Worm (Caenorhabditis elegans) whole organism, L4/young adult: ENCODE results near the gene rpl-29.

Experiments used
- W03F9.2 ChIP-seq: fragments of 150-350 bp; optimal IDR thresholded peaks from 2 replicates; lab custom pipeline; 2014; ENCODE audit warnings: missing biosample characterization, missing genetic modification characterization
- dao-5 ChIP-seq: sonication (generic microtip); optimal IDR thresholded peaks from 2 replicates; lab custom pipeline; 2016; ENCODE audit warnings: missing genotype, missing genetic modification characterization, moderate library complexity, missing compliant biosample characterization
- him-1 ChIP-seq: sonication (generic microtip); optimal IDR thresholded peaks from 2 replicates; lab custom pipeline; 2016; ENCODE audit warnings: missing genotype, missing genetic modification reagents, missing genetic modification characterization, missing compliant biosample characterization

DNA sequence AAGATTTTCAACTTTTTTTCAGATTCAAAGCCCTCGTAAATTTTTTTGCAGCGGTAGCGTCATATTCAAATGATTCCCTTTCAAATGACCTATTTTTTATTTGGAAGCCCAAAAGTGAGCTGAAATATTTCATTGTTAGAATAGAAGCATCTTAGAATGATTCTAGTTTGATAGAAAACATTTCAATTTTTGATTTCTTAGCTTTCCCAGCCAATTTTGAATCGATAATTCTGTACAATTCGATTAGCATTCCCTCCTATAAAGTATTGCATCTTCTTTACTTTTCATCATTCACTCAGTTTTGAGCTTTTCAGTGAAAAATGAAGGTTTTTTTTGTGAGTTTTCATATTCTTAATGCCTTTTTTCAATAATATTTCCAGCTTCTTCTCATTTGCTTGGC, 15.3 kb upstream of the rpl-29 start, which contains the start of gene B0513.90:
- no peak for TF ChIP-seq dao-5 (tag; lab: Kevin White, UChicago)
- no peak for TF ChIP-seq W03F9.2 (tag; lab: Kevin White, UChicago)
- TF ChIP-seq him-1 (tag; lab: Kevin White, UChicago) = no peak
